Worm (Caenorhabditis elegans) whole organism, L1 larva: Measurements from ENCODE around the gene F44E2.7.

Experiments used
- C34B4.2 ChIP-seq: sonication (generic microtip); optimal IDR thresholded peaks from 2 replicates; lab custom pipeline; 2017; ENCODE audit warnings: mild to moderate bottlenecking, missing genetic modification characterization, missing compliant biosample characterization
- aha-1 ChIP-seq: fragments of 150-350 bp; optimal IDR thresholded peaks from 2 replicates; lab custom pipeline; 2014; ENCODE audit warnings: missing biosample characterization, missing genetic modification characterization
- ama-1 ChIP-seq: fragments of 150-350 bp; optimal IDR thresholded peaks from 2 replicates; lab custom pipeline; 2014
- ceh-8 ChIP-seq: fragments of 200-800 bp; sonication (Bioruptor generic); optimal IDR thresholded peaks from 2 replicates; lab custom pipeline; 2018; ENCODE audit warnings: mild to moderate bottlenecking, missing genetic modification characterization, moderate library complexity, missing compliant biosample characterization
- ceh-82 ChIP-seq, 3 experiments: fragments of 150-350 bp in 1 of 3; sonication (generic microtip) in 2 of 3; optimal IDR thresholded peaks; 2 replicates each; lab custom pipeline; 2014 to 2017; ENCODE audit warnings: missing biosample characterization in 3 of 3, missing genetic modification characterization in 3 of 3
- ces-1 ChIP-seq: fragments of 150-350 bp; optimal IDR thresholded peaks from 2 replicates; lab custom pipeline; 2014; ENCODE audit warnings: missing biosample characterization, missing genetic modification reagents, missing genetic modification characterization
- dpl-1 ChIP-seq, 3 experiments: fragments of 150-350 bp in 2 of 3; sonication (generic microtip) in 1 of 3; optimal IDR thresholded peaks; 2 replicates each; lab custom pipeline; 2014 to 2017; ENCODE audit warnings: missing biosample characterization in 3 of 3, missing genetic modification characterization in 3 of 3, missing genetic modification reagents in 3 of 3
- efl-1 ChIP-seq, 4 experiments: fragments of 150-350 bp; optimal IDR thresholded peaks in 3 of 4; peaks in 1 of 4; 1 replicate in 1 of 4; 2 replicates in 3 of 4; lab custom pipeline; 2014; ENCODE audit warnings: missing biosample characterization in 2 of 4, missing genetic modification characterization in 2 of 4, missing genetic modification reagents in 2 of 4
- elt-3 ChIP-seq, 6 experiments: fragments of 150-350 bp in 1 of 6; sonication (generic microtip); optimal IDR thresholded peaks; 2 replicates each; lab custom pipeline; 2017 to 2018; ENCODE audit warnings: missing biosample characterization in 6 of 6, missing genetic modification characterization in 6 of 6, inconsistent platforms in 1 of 6
- fkh-10 ChIP-seq: sonication (generic microtip); optimal IDR thresholded peaks from 2 replicates; lab custom pipeline; 2017; ENCODE audit warnings: missing biosample characterization, missing genetic modification reagents, missing genetic modification characterization
- grh-1 ChIP-seq: fragments of 200-800 bp; sonication (Bioruptor generic); IDR thresholded peaks from 2 replicates; pipeline ENCODE4 v1.3.6; 2022; ENCODE audit warnings: missing genetic modification reagents, missing genetic modification characterization, missing compliant biosample characterization
- hpl-2 ChIP-seq: fragments of 150-350 bp; optimal IDR thresholded peaks from 2 replicates; lab custom pipeline; 2014; ENCODE audit warnings: missing biosample characterization, missing genetic modification reagents, missing genetic modification characterization
- jun-1 ChIP-seq: fragments of 150-350 bp; optimal IDR thresholded peaks from 2 replicates; lab custom pipeline; 2014; ENCODE audit warnings: missing biosample characterization, missing genetic modification reagents, missing genetic modification characterization
- lin-13 ChIP-seq: fragments of 150-350 bp; optimal IDR thresholded peaks from 2 replicates; lab custom pipeline; 2014; ENCODE audit warnings: missing biosample characterization, missing genetic modification reagents, missing genetic modification characterization
- lin-14 ChIP-seq: fragments of 200-800 bp; sonication (Bioruptor generic); optimal IDR thresholded peaks from 2 replicates; lab custom pipeline; 2018; ENCODE audit warnings: mild to moderate bottlenecking, missing genetic modification characterization, moderate library complexity, missing compliant biosample characterization
- lin-35 ChIP-seq, 2 experiments: fragments of 150-350 bp; optimal IDR thresholded peaks; 2 replicates each; lab custom pipeline; 2014; ENCODE audit warnings: missing biosample characterization in 2 of 2, missing genetic modification characterization in 2 of 2, missing genetic modification reagents in 2 of 2
- mdl-1 ChIP-seq, 2 experiments: fragments of 150-350 bp; optimal IDR thresholded peaks; 2 replicates each; lab custom pipeline; 2014 to 2017; ENCODE audit warnings: missing biosample characterization in 2 of 2, missing genetic modification characterization in 2 of 2, inconsistent platforms in 1 of 2
- mef-2 ChIP-seq: fragments of 150-350 bp; optimal IDR thresholded peaks from 2 replicates; lab custom pipeline; 2014; ENCODE audit warnings: missing biosample characterization, missing genetic modification characterization
- nhr-11 ChIP-seq: fragments of 150-350 bp; optimal IDR thresholded peaks from 2 replicates; lab custom pipeline; 2014; ENCODE audit warnings: missing biosample characterization, missing genetic modification characterization
- nhr-20 ChIP-seq: sonication (generic microtip); optimal IDR thresholded peaks from 2 replicates; lab custom pipeline; 2016; ENCODE audit warnings: mild to moderate bottlenecking, missing genetic modification characterization, missing compliant biosample characterization
- nhr-71 ChIP-seq: sonication (generic microtip); optimal IDR thresholded peaks from 2 replicates; lab custom pipeline; 2016; ENCODE audit warnings: mild to moderate bottlenecking, missing genetic modification characterization, moderate library complexity, missing compliant biosample characterization
- nhr-84 ChIP-seq: sonication (generic microtip); optimal IDR thresholded peaks from 2 replicates; lab custom pipeline; 2017; ENCODE audit warnings: missing biosample characterization, missing genetic modification characterization
- nhr-85 ChIP-seq: sonication (generic microtip); peaks from one replicate; lab custom pipeline; 2016; ENCODE audit warnings: missing genetic modification characterization, inconsistent platforms, missing compliant biosample characterization
- pag-3 ChIP-seq: sonication (generic microtip); optimal IDR thresholded peaks from 2 replicates; lab custom pipeline; 2017; ENCODE audit warnings: missing genetic modification characterization, mild to moderate bottlenecking, missing compliant biosample characterization, antibody characterized with exemption, borderline replicate concordance; ENCODE audit not compliant: insufficient read depth
- skn-1 ChIP-seq: fragments of 150-350 bp; optimal IDR thresholded peaks from 2 replicates; lab custom pipeline; 2014; ENCODE audit warnings: missing biosample characterization, missing genetic modification characterization
- snpc-4 ChIP-seq: fragments of 150-350 bp; optimal IDR thresholded peaks from 2 replicates; lab custom pipeline; 2014; ENCODE audit warnings: missing biosample characterization, missing genetic modification characterization
- sox-4 ChIP-seq: sonication (generic microtip); optimal IDR thresholded peaks from 2 replicates; lab custom pipeline; 2016; ENCODE audit warnings: missing genetic modification characterization, missing compliant biosample characterization
- sptf-1 ChIP-seq: fragments of 150-350 bp; optimal IDR thresholded peaks from 2 replicates; lab custom pipeline; 2014; ENCODE audit warnings: missing biosample characterization, missing genetic modification characterization
- sup-37 ChIP-seq: fragments of 200-800 bp; sonication (Bioruptor generic); optimal IDR thresholded peaks from 2 replicates; lab custom pipeline; 2018; ENCODE audit warnings: mild to moderate bottlenecking, missing genetic modification characterization, missing compliant biosample characterization
- tbx-2 ChIP-seq: sonication (generic microtip); optimal IDR thresholded peaks from 2 replicates; lab custom pipeline; 2016; ENCODE audit warnings: missing genetic modification characterization, missing compliant biosample characterization
- tlp-1 ChIP-seq: fragments of 150-350 bp; optimal IDR thresholded peaks from 2 replicates; lab custom pipeline; 2014; ENCODE audit warnings: missing biosample characterization, missing genetic modification characterization
- unc-130 ChIP-seq: fragments of 150-350 bp; optimal IDR thresholded peaks from 2 replicates; lab custom pipeline; 2017; ENCODE audit warnings: missing biosample characterization, missing genetic modification characterization, inconsistent platforms
- unc-30 ChIP-seq: sonication (generic microtip); optimal IDR thresholded peaks from 2 replicates; lab custom pipeline; 2017; ENCODE audit warnings: missing biosample characterization, missing genetic modification characterization
- unc-98 ChIP-seq: fragments of 200-800 bp; sonication (Bioruptor generic); IDR thresholded peaks from 2 replicates; pipeline ENCODE4 v1.3.6; 2022; ENCODE audit warnings: missing genetic modification characterization, missing compliant biosample characterization
- vab-15 ChIP-seq: sonication (generic microtip); optimal IDR thresholded peaks from 2 replicates; lab custom pipeline; 2017; ENCODE audit warnings: missing genotype, mild to moderate bottlenecking, missing genetic modification characterization, missing compliant biosample characterization
- zag-1 ChIP-seq: fragments of 150-350 bp; optimal IDR thresholded peaks from 2 replicates; lab custom pipeline; 2014; ENCODE audit warnings: missing biosample characterization, missing genetic modification characterization
- ztf-11 ChIP-seq, 2 experiments: sonication (generic microtip); optimal IDR thresholded peaks; 2 replicates each; lab custom pipeline; 2016 to 2017; ENCODE audit warnings: missing genetic modification characterization in 2 of 2, missing biosample characterization in 1 of 2, missing compliant biosample characterization in 1 of 2

Gene F44E2.7

ce11 chrIII:8886309-8886708 lies 38.0 kb upstream of the F44E2.7 start (continued):
- TF ChIP-seq unc-30 (tag; lab: Kevin White, UChicago): no peak
- TF ChIP-seq ceh-8 (GFP tag; lab: Kevin White, UChicago): no peak
- no peak for TF ChIP-seq aha-1 (tag; lab: Kevin White, UChicago)
- TF ChIP-seq lin-35 (GFP tag; optimal IDR thresholded peaks at IDR 0.05; lab: Kevin White, UChicago): peak in 1 of 2 experiments; percentile 5
- TF ChIP-seq unc-130 (tag; lab: Kevin White, UChicago): no peak
- no peak for TF ChIP-seq nhr-84 (tag; lab: Kevin White, UChicago)
- TF ChIP-seq nhr-85 (tag; lab: Kevin White, UChicago): no peak
- no peak for TF ChIP-seq skn-1 (tag; lab: Kevin White, UChicago)
- no peak for TF ChIP-seq C34B4.2
- no peak for TF ChIP-seq grh-1 (GFP tag; lab: Robert Waterston, UW)

- no peak for TF ChIP-seq ces-1
- TF ChIP-seq efl-1 (optimal IDR thresholded peaks at IDR 0.05; lab: Kevin White, UChicago): no peak
- peak in 1 of 2 experiments; percentile 63 for TF ChIP-seq efl-1 (GFP tag; optimal IDR thresholded peaks at IDR 0.05 in 1 of 2; lab: Kevin White, UChicago)
Observed at ce11 chrIII:8885150-8885549, 36.9 kb upstream of the F44E2.7 start, which contains the start of gene svop-1. svop-1 (minus strand) TSS chrIII:8885488.

- TF ChIP-seq sptf-1: no peak
- TF ChIP-seq jun-1 (tag; lab: Kevin White, UChicago): no peak
- no peak for TF ChIP-seq zag-1 (tag; lab: Kevin White, UChicago)
- TF ChIP-seq sup-37 (GFP tag; lab: Kevin White, UChicago): no peak
- no peak for TF ChIP-seq efl-1 (optimal IDR thresholded peaks at IDR 0.05; lab: Kevin White, UChicago)
- TF ChIP-seq efl-1 (GFP tag; optimal IDR thresholded peaks at IDR 0.05 in 1 of 2; lab: Kevin White, UChicago): no peak
- no peak for TF ChIP-seq ceh-82 (tag; optimal IDR thresholded peaks at IDR 0.05; lab: Kevin White, UChicago)
- TF ChIP-seq nhr-20: no peak
- no peak for TF ChIP-seq unc-98
- TF ChIP-seq tlp-1 (tag; lab: Kevin White, UChicago): no peak
- no peak for TF ChIP-seq vab-15 (tag; lab: Kevin White, UChicago)
- no peak for TF ChIP-seq pag-3 (tag; lab: Kevin White, UChicago)
- no peak for TF ChIP-seq skn-1 (tag; lab: Kevin White, UChicago)
- TF ChIP-seq fkh-10 (GFP tag; lab: Kevin White, UChicago): no peak
Observed at ce11 chrIII:8882333-8882732, 34.1 kb upstream of the F44E2.7 start.

- no peak for TF ChIP-seq ceh-82 (tag; optimal IDR thresholded peaks at IDR 0.05; lab: Kevin White, UChicago)
- TF ChIP-seq lin-35 (GFP tag; optimal IDR thresholded peaks at IDR 0.05; lab: Kevin White, UChicago): no peak
- TF ChIP-seq mdl-1 (tag; optimal IDR thresholded peaks at IDR 0.05; lab: Kevin White, UChicago): no peak
- no peak for TF ChIP-seq mef-2 (tag; lab: Kevin White, UChicago)
- no peak for TF ChIP-seq nhr-85 (tag; lab: Kevin White, UChicago)
- TF ChIP-seq tbx-2 (tag; lab: Kevin White, UChicago): no peak
- no peak for TF ChIP-seq nhr-71
- TF ChIP-seq snpc-4: no peak
- TF ChIP-seq ztf-11 (tag; optimal IDR thresholded peaks at IDR 0.05; lab: Kevin White, UChicago): no peak
- TF ChIP-seq lin-13 (GFP tag; lab: Kevin White, UChicago): no peak
- TF ChIP-seq dpl-1 (GFP tag; optimal IDR thresholded peaks at IDR 0.05; lab: Kevin White, UChicago): no peak
- no peak for TF ChIP-seq ceh-8 (GFP tag; lab: Kevin White, UChicago)
- no peak for TF ChIP-seq hpl-2 (GFP tag; lab: Kevin White, UChicago)
- TF ChIP-seq unc-130 (tag; lab: Kevin White, UChicago): no peak
- no peak for TF ChIP-seq ama-1 (lab: Kevin White, UChicago)
- no peak for TF ChIP-seq nhr-11 (tag; lab: Kevin White, UChicago)
Observed at ce11 chrIII:8878960-8879359, 30.7 kb upstream of the F44E2.7 start.

- TF ChIP-seq lin-14 (GFP tag; lab: Kevin White, UChicago): peak; percentile 49
- TF ChIP-seq tlp-1 (tag; lab: Kevin White, UChicago): no peak
- no peak for TF ChIP-seq sox-4 (tag; lab: Kevin White, UChicago)
- TF ChIP-seq nhr-71: no peak
- peak; percentile 93 for TF ChIP-seq fkh-10 (GFP tag; lab: Kevin White, UChicago)
- TF ChIP-seq elt-3 (tag; optimal IDR thresholded peaks at IDR 0.05; lab: Kevin White, UChicago): no peak
- TF ChIP-seq ceh-8 (GFP tag; lab: Kevin White, UChicago): no peak
- TF ChIP-seq, all 84 proteins: peak for 2
Observed at ce11 chrIII:8877002-8877401, 28.7 kb upstream of the F44E2.7 start, which contains the start of gene K01F9.2. K01F9.2 (minus strand) TSS chrIII:8877128.
